Worm (Caenorhabditis elegans) whole organism, mixed stage, embryonic: ENCODE results near the gene eif-1.

Experiments
- M03D4.4 ChIP-seq: sonication (generic microtip); optimal IDR thresholded peaks from 2 replicates; lab custom pipeline; 2017; ENCODE audit warnings: mild to moderate bottlenecking, missing genetic modification characterization, missing compliant biosample characterization
- blmp-1 ChIP-seq: fragments of 150-350 bp; optimal IDR thresholded peaks from 2 replicates; lab custom pipeline; 2014; ENCODE audit warnings: missing biosample characterization, missing genetic modification characterization
- cnd-1 ChIP-seq: fragments of 200-800 bp; sonication (Bioruptor generic); optimal IDR thresholded peaks from 2 replicates; lab custom pipeline; 2018; ENCODE audit warnings: mild to moderate bottlenecking, missing genetic modification characterization, missing compliant biosample characterization
- flh-1 ChIP-seq: fragments of 200-800 bp; sonication (Bioruptor generic); optimal IDR thresholded peaks from 2 replicates; lab custom pipeline; 2018; ENCODE audit warnings: mild to moderate bottlenecking, missing genetic modification characterization, moderate library complexity, missing compliant biosample characterization
- lin-13 ChIP-seq: fragments of 150-350 bp; optimal IDR thresholded peaks from 2 replicates; lab custom pipeline; 2014; ENCODE audit warnings: missing biosample characterization, missing genetic modification characterization
- nhr-237 ChIP-seq: fragments of 150-350 bp; optimal IDR thresholded peaks from 2 replicates; lab custom pipeline; 2014; ENCODE audit warnings: missing biosample characterization, missing genetic modification characterization
- nhr-76 ChIP-seq: sonication (generic microtip); optimal IDR thresholded peaks from 2 replicates; lab custom pipeline; 2017; ENCODE audit warnings: missing biosample characterization, missing genetic modification characterization
- pha-4 ChIP-seq: fragments of 150-350 bp; optimal IDR thresholded peaks from 2 replicates; lab custom pipeline; 2018; ENCODE audit warnings: missing biosample characterization, missing genetic modification reagents, missing genetic modification characterization
- sem-2 ChIP-seq: fragments of 200-800 bp; sonication (Bioruptor generic); optimal IDR thresholded peaks from 2 replicates; lab custom pipeline; 2018; ENCODE audit warnings: mild to moderate bottlenecking, missing genetic modification characterization, missing compliant biosample characterization
- zip-8 ChIP-seq: fragments of 150-350 bp; optimal IDR thresholded peaks from 2 replicates; lab custom pipeline; 2014; ENCODE audit warnings: missing biosample characterization, missing genetic modification characterization

DNA sequence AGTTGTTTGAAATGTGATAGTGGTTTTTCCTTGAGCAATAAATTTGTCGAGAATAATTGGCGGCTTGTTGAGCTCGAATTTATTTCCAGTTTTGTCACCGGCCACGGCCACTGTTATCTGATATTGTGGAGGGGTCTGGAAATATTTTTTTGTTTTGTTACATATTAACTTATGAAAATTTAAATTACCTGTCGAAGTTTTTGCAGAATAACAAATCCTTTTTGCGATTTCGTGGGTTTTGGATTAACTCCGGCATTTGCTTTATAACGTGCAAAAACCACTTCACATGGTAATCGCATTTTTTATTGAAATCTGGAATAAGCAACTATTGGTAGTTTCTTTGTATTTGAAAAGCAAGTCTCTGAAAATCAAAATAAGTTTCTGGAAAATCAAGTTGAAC, 42.7 kb upstream of the eif-1 start, which contains the start of gene lrr-1:
- TF ChIP-seq blmp-1 (tag; lab: Kevin White, UChicago) (no peak), nhr-76 (no peak), sem-2 (GFP tag; lab: Kevin White, UChicago) (no peak), lin-13 (tag; lab: Kevin White, UChicago) (no peak), nhr-237 (tag; lab: Kevin White, UChicago) (no peak), M03D4.4 (no peak), pha-4 (no peak), cnd-1 (no peak), flh-1 (GFP tag; lab: Kevin White, UChicago) (no peak), zip-8 (tag; lab: Kevin White, UChicago) (no peak)
